Worm (Caenorhabditis elegans) whole organism, L3 larva: ENCODE data around the gene lin-2.

Experiments used
- ama-1 ChIP-seq: fragments of 150-350 bp; optimal IDR thresholded peaks from 2 replicates; lab custom pipeline; 2018
- ceh-82 ChIP-seq: fragments of 150-350 bp; optimal IDR thresholded peaks from 2 replicates; lab custom pipeline; 2014; ENCODE audit warnings: missing biosample characterization, missing genetic modification characterization
- elt-2 ChIP-seq: sonication (generic microtip); optimal IDR thresholded peaks from 2 replicates; lab custom pipeline; 2016; ENCODE audit warnings: missing genetic modification reagents, mild to moderate bottlenecking, missing genetic modification characterization, missing compliant biosample characterization
- fkh-10 ChIP-seq: sonication (generic microtip); optimal IDR thresholded peaks from 2 replicates; lab custom pipeline; 2017; ENCODE audit warnings: missing biosample characterization, missing genetic modification reagents, missing genetic modification characterization
- mdl-1 ChIP-seq: fragments of 150-350 bp; optimal IDR thresholded peaks from 2 replicates; lab custom pipeline; 2014; ENCODE audit warnings: missing biosample characterization, missing genetic modification characterization
- mml-1 ChIP-seq: fragments of 150-350 bp; sonication (generic microtip); optimal IDR thresholded peaks from 3 replicates; lab custom pipeline; 2014; ENCODE audit warnings: missing biosample characterization, missing genetic modification characterization
- nhr-237 ChIP-seq: fragments of 150-350 bp; optimal IDR thresholded peaks from 2 replicates; lab custom pipeline; 2014; ENCODE audit warnings: missing biosample characterization, missing genetic modification characterization
- nhr-77 ChIP-seq: fragments of 150-350 bp; optimal IDR thresholded peaks from 2 replicates; lab custom pipeline; 2014; ENCODE audit warnings: missing biosample characterization, missing genetic modification characterization
- pha-4 ChIP-seq: fragments of 150-350 bp; optimal IDR thresholded peaks from 2 replicates; lab custom pipeline; 2014; ENCODE audit warnings: missing biosample characterization, missing genetic modification reagents, missing genetic modification characterization
- snpc-4 ChIP-seq: fragments of 150-350 bp; optimal IDR thresholded peaks from 2 replicates; lab custom pipeline; 2014; ENCODE audit warnings: missing biosample characterization, missing genetic modification characterization
- tbx-2 ChIP-seq: sonication (generic microtip); optimal IDR thresholded peaks from 2 replicates; lab custom pipeline; 2016; ENCODE audit warnings: mild to moderate bottlenecking, missing genetic modification characterization, missing compliant biosample characterization

DNA sequence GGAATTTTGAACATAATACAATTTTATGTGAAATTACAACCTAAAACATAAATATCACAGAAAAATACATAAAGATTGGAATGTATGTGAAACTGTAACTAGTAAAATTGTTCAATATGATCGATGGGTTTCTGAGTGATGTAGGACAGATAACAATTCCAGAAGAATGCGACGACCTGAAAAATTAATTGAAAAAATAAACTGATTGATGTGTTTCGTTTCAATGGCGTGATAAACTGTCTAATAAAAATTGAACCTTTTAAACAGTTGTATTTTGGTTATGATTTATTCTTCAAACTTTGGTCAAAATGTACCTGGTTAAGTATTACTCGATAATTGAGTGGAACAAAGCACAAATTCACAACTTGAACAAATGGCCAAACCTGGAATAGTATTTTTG lies 37.4 kb upstream of the lin-2 start:
- TF ChIP-seq ceh-82 (tag; lab: Kevin White, UChicago) (no peak), fkh-10 (GFP tag; lab: Kevin White, UChicago) (no peak), elt-2 (no peak), nhr-237 (tag; lab: Kevin White, UChicago) (no peak), pha-4 (tag; lab: Kevin White, UChicago) (no peak), tbx-2 (tag; lab: Kevin White, UChicago) (no peak), nhr-77 (tag; lab: Kevin White, UChicago) (no peak), snpc-4 (tag; lab: Kevin White, UChicago) (no peak), mml-1 (tag; lab: Kevin White, UChicago) (no peak), ama-1 (lab: Kevin White, UChicago) (no peak), mdl-1 (no peak)
